Worm (Caenorhabditis elegans) whole organism, early embryonic: ENCODE results near the gene F59D6.1.

Experiments
- B0310.2 ChIP-seq: sonication (generic microtip); optimal IDR thresholded peaks from 2 replicates; lab custom pipeline; 2016; ENCODE audit warnings: mild to moderate bottlenecking, missing genetic modification characterization, missing compliant biosample characterization
- F13C5.2 ChIP-seq: sonication (generic microtip); optimal IDR thresholded peaks from 2 replicates; lab custom pipeline; 2017; ENCODE audit warnings: mild to moderate bottlenecking, missing genetic modification characterization, inconsistent platforms, missing compliant biosample characterization
- aly-1 ChIP-seq: sonication (generic microtip); optimal IDR thresholded peaks from 2 replicates; lab custom pipeline; 2016; ENCODE audit warnings: missing genetic modification characterization, missing compliant biosample characterization
- ama-1 ChIP-seq: fragments of 150-350 bp; optimal IDR thresholded peaks from 2 replicates; lab custom pipeline; 2014
- ceh-13 ChIP-seq: fragments of 200-800 bp; sonication (Bioruptor generic); optimal IDR thresholded peaks from 2 replicates; lab custom pipeline; 2018; ENCODE audit warnings: mild to moderate bottlenecking, missing genetic modification characterization, missing compliant biosample characterization
- ceh-36 ChIP-seq: sonication (generic microtip); optimal IDR thresholded peaks from 2 replicates; lab custom pipeline; 2016; ENCODE audit warnings: missing genetic modification characterization, inconsistent platforms, missing compliant biosample characterization
- ets-7 ChIP-seq: sonication (generic microtip); optimal IDR thresholded peaks from 2 replicates; lab custom pipeline; 2016; ENCODE audit warnings: missing genotype, missing genetic modification characterization, missing compliant biosample characterization
- flt-1 ChIP-seq: fragments of 200-800 bp; sonication (Bioruptor generic); IDR thresholded peaks from 2 replicates; pipeline ENCODE4 v1.3.6; 2022; ENCODE audit warnings: missing genetic modification characterization, missing compliant biosample characterization
- hmbx-1 ChIP-seq: sonication (generic microtip); optimal IDR thresholded peaks from 2 replicates; lab custom pipeline; 2016; ENCODE audit warnings: mild to moderate bottlenecking, missing genetic modification characterization, missing compliant biosample characterization
- hmg-4 ChIP-seq: fragments of 200-800 bp; sonication (Bioruptor generic); optimal IDR thresholded peaks from 2 replicates; lab custom pipeline; 2018; ENCODE audit warnings: mild to moderate bottlenecking, missing genetic modification characterization, missing compliant biosample characterization
- hnd-1 ChIP-seq: sonication (generic microtip); optimal IDR thresholded peaks from 2 replicates; lab custom pipeline; 2016; ENCODE audit warnings: missing genetic modification characterization, missing compliant biosample characterization
- pes-1 ChIP-seq: fragments of 200-800 bp; sonication (Bioruptor generic); IDR thresholded peaks from 2 replicates; pipeline ENCODE4 v1.3.6; 2022; ENCODE audit warnings: missing genetic modification reagents, missing genetic modification characterization, missing compliant biosample characterization
- scrt-1 ChIP-seq: fragments of 200-800 bp; sonication (Bioruptor generic); IDR thresholded peaks from 2 replicates; pipeline ENCODE4 v1.3.6; 2022; ENCODE audit warnings: missing genetic modification characterization, missing compliant biosample characterization
- sea-1 ChIP-seq: fragments of 200-800 bp; sonication (Bioruptor generic); conservative IDR thresholded peaks from 2 replicates; pipeline ENCODE4 v1.3.6; 2022; ENCODE audit warnings: missing genetic modification characterization, missing compliant biosample characterization
- tbx-11 ChIP-seq: fragments of 200-800 bp; sonication (Bioruptor generic); IDR thresholded peaks from 2 replicates; pipeline ENCODE4 v1.3.6; 2022; ENCODE audit warnings: missing genetic modification characterization, missing compliant biosample characterization
- tbx-37 ChIP-seq: fragments of 200-800 bp; sonication (Bioruptor generic); conservative IDR thresholded peaks from 2 replicates; pipeline ENCODE4 v1.3.6; 2022; ENCODE audit warnings: missing genetic modification reagents, missing genetic modification characterization, missing compliant biosample characterization
- tra-4 ChIP-seq: sonication (generic microtip); optimal IDR thresholded peaks from 2 replicates; lab custom pipeline; 2017; ENCODE audit warnings: missing genetic modification characterization, missing compliant biosample characterization

The F59D6.1 gene

ce11 chrV:3100527-3100926, 55.6 kb downstream of the F59D6.1 start:
- TF ChIP-seq hmg-4 (GFP tag; lab: Kevin White, UChicago) (no peak), hnd-1 (tag; lab: Kevin White, UChicago) (no peak), ets-7 (tag; lab: Kevin White, UChicago) (no peak), aly-1 (no peak), sea-1 (GFP tag; lab: Robert Waterston, UW) (no peak), flt-1 (no peak), B0310.2 (tag; lab: Kevin White, UChicago) (no peak), hmbx-1 (tag; lab: Kevin White, UChicago) (no peak), ceh-36 (tag; lab: Kevin White, UChicago) (no peak), pes-1 (GFP tag; lab: Robert Waterston, UW) (no peak), tbx-11 (GFP tag; lab: Robert Waterston, UW) (no peak), scrt-1 (GFP tag; lab: Robert Waterston, UW) (no peak), ceh-13 (GFP tag; lab: Kevin White, UChicago) (no peak), F13C5.2 (tag; lab: Kevin White, UChicago) (no peak), tra-4 (no peak), tbx-37 (GFP tag; lab: Robert Waterston, UW) (no peak), ama-1 (lab: Kevin White, UChicago) (no peak)
